Fruit fly (Drosophila melanogaster) whole organism, pupa: ENCODE results near the gene CG42269.

Experiments
- CG10348 ChIP-seq: fragments of 200-800 bp; sonication (Bioruptor generic); IDR thresholded peaks from 2 replicates; pipeline ENCODE4 v1.3.6; 2022; ENCODE audit warnings: missing biosample characterization, missing genetic modification characterization
- CG12605 ChIP-seq: fragments of 200-800 bp; sonication (Bioruptor generic); IDR thresholded peaks from 2 replicates; pipeline ENCODE4 v1.3.6; 2022; ENCODE audit warnings: missing biosample characterization, missing genetic modification characterization
- CG13204 ChIP-seq: fragments of 200-800 bp; sonication (Bioruptor generic); optimal IDR thresholded peaks from 2 replicates; lab custom pipeline; 2018; ENCODE audit warnings: missing biosample characterization, mild to moderate bottlenecking, missing genetic modification characterization, moderate library complexity
- CG14655 ChIP-seq: fragments of 200-800 bp; sonication (Bioruptor generic); optimal IDR thresholded peaks from 3 replicates; lab custom pipeline; 2017; ENCODE audit warnings: mild to moderate bottlenecking, missing biosample characterization, missing genetic modification reagents, missing genetic modification characterization
- CG15710 ChIP-seq: fragments of 200-800 bp; sonication (Bioruptor generic); optimal IDR thresholded peaks from 2 replicates; lab custom pipeline; 2018; ENCODE audit warnings: missing biosample characterization, mild to moderate bottlenecking, missing genetic modification characterization, moderate library complexity
- CG17806 ChIP-seq: fragments of 200-800 bp; sonication (Bioruptor generic); optimal IDR thresholded peaks from 2 replicates; lab custom pipeline; 2018; ENCODE audit warnings: missing biosample characterization, mild to moderate bottlenecking, missing genetic modification characterization, moderate library complexity
- CG32121 ChIP-seq: fragments of 200-800 bp; sonication (Bioruptor generic); IDR thresholded peaks from 2 replicates; pipeline ENCODE4 v1.3.6; 2022; ENCODE audit warnings: missing biosample characterization, missing genetic modification characterization
- CG34367 ChIP-seq: fragments of 200-800 bp; sonication (Bioruptor generic); optimal IDR thresholded peaks from 2 replicates; lab custom pipeline; 2018; ENCODE audit warnings: missing biosample characterization, mild to moderate bottlenecking, missing genetic modification characterization
- CG4496 ChIP-seq: fragments of 200-800 bp; sonication (Bioruptor generic); IDR thresholded peaks from 3 replicates; pipeline ENCODE4 v1.3.6; 2022; ENCODE audit warnings: missing biosample characterization, missing genetic modification characterization
- CG8159 ChIP-seq: fragments of 200-800 bp; sonication (Bioruptor generic); optimal IDR thresholded peaks from 3 replicates; lab custom pipeline; 2018; ENCODE audit warnings: missing biosample characterization, mild to moderate bottlenecking, missing genetic modification characterization, moderate library complexity
- CG8301 ChIP-seq: fragments of 200-800 bp; sonication (Bioruptor generic); optimal IDR thresholded peaks from 2 replicates; lab custom pipeline; 2018; ENCODE audit warnings: missing biosample characterization, mild to moderate bottlenecking, missing genetic modification characterization
- CG9948 ChIP-seq: fragments of 200-800 bp; sonication (Bioruptor generic); optimal IDR thresholded peaks from 2 replicates; lab custom pipeline; 2018; ENCODE audit warnings: missing biosample characterization, mild to moderate bottlenecking, missing genetic modification characterization, moderate library complexity
- D1 ChIP-seq: fragments of 200-800 bp; sonication (Bioruptor generic); optimal IDR thresholded peaks from 2 replicates; lab custom pipeline; 2018; ENCODE audit warnings: missing biosample characterization, mild to moderate bottlenecking, missing genetic modification characterization, moderate library complexity
- EcR ChIP-seq: fragments of 200-800 bp; sonication (Bioruptor generic); optimal IDR thresholded peaks from 3 replicates; lab custom pipeline; 2019; ENCODE audit warnings: missing biosample characterization, missing genetic modification characterization, mild to moderate bottlenecking, moderate library complexity, missing genetic modification reagents
- Ets98B ChIP-seq: fragments of 200-800 bp; sonication (Bioruptor generic); IDR thresholded peaks from 2 replicates; pipeline ENCODE4 v1.3.6; 2022; ENCODE audit warnings: missing biosample characterization, missing genetic modification characterization
- Pif1A ChIP-seq: fragments of 200-800 bp; sonication (Bioruptor generic); optimal IDR thresholded peaks from 3 replicates; lab custom pipeline; 2016; ENCODE audit warnings: missing biosample characterization, missing genetic modification characterization
- Pif1B ChIP-seq: fragments of 200-800 bp; sonication (Bioruptor generic); optimal IDR thresholded peaks from 3 replicates; lab custom pipeline; 2016; ENCODE audit warnings: missing biosample characterization, missing genetic modification characterization
- Snoo ChIP-seq: fragments of 200-800 bp; sonication (Bioruptor generic); optimal IDR thresholded peaks from 3 replicates; lab custom pipeline; 2017; ENCODE audit warnings: missing biosample characterization, mild to moderate bottlenecking, missing genetic modification characterization, inconsistent platforms
- fd96Ca ChIP-seq: fragments of 200-800 bp; sonication (Bioruptor generic); IDR thresholded peaks from 3 replicates; pipeline ENCODE4 v1.3.6; 2022; ENCODE audit warnings: missing biosample characterization, missing genetic modification characterization
- gl ChIP-seq: fragments of 200-800 bp; sonication (Bioruptor generic); optimal IDR thresholded peaks from 2 replicates; lab custom pipeline; 2018; ENCODE audit warnings: missing biosample characterization, mild to moderate bottlenecking, missing genetic modification characterization
- rn ChIP-seq: fragments of 200-800 bp; sonication (Bioruptor generic); IDR thresholded peaks from 2 replicates; pipeline ENCODE4 v1.3.6; 2022; ENCODE audit warnings: missing biosample characterization, missing genetic modification characterization

Gene CG42269

dm6 chr3L:6076429-6076828 is 10.3 kb downstream of the CG42269 start, which contains the start of gene ssp6:
ssp6 (plus strand) TSS chr3L:6076722.
- TF ChIP-seq CG15710 (tag; lab: Kevin White, UChicago) (no peak), CG13204 (GFP tag; lab: Kevin White, UChicago) (peak; percentile 72)

dm6 chr3L:6082561-6082960 is 16.5 kb downstream of the CG42269 start, which contains the start of gene CG13293:
CG13293 (plus strand) TSS chr3L:6082883.
- no peak for TF ChIP-seq Pif1B (GFP tag; lab: Kevin White, UChicago)
- no peak for TF ChIP-seq D1
- no peak for TF ChIP-seq CG8301
- TF ChIP-seq fd96Ca (GFP tag; lab: Robert Waterston, UW), result no peak
- no peak for TF ChIP-seq Ets98B
- no peak for TF ChIP-seq gl (tag; lab: Kevin White, UChicago)
- no peak for TF ChIP-seq rn (GFP tag; lab: Robert Waterston, UW)
- no peak for TF ChIP-seq CG15710 (tag; lab: Kevin White, UChicago)
- TF ChIP-seq CG8159, result no peak
- TF ChIP-seq CG32121 (GFP tag; lab: Robert Waterston, UW), result no peak
- TF ChIP-seq CG17806 (tag; lab: Kevin White, UChicago), result no peak
- TF ChIP-seq Snoo (tag; lab: Kevin White, UChicago), result no peak
- TF ChIP-seq CG14655, result no peak
- no peak for TF ChIP-seq CG9948 (tag; lab: Kevin White, UChicago)
- TF ChIP-seq EcR, result no peak
- no peak for TF ChIP-seq CG13204 (GFP tag; lab: Kevin White, UChicago)
- TF ChIP-seq CG10348, result no peak
- TF ChIP-seq CG12605 (GFP tag; lab: Robert Waterston, UW), result no peak
- no peak for TF ChIP-seq CG34367 (tag; lab: Kevin White, UChicago)
- TF ChIP-seq Pif1A (GFP tag; lab: Kevin White, UChicago), result no peak

dm6 chr3L:6084446-6084845 is 18.4 kb downstream of the CG42269 start:
- no peak for TF ChIP-seq CG13204 (GFP tag; lab: Kevin White, UChicago)
- peak; percentile 28 for TF ChIP-seq CG17806 (tag; lab: Kevin White, UChicago)
- TF ChIP-seq Pif1B (GFP tag; lab: Kevin White, UChicago), result peak; percentile 10
- TF ChIP-seq CG32121 (GFP tag; lab: Robert Waterston, UW), result peak; percentile 48; the same call in 1 of the 2 replicates
- no peak for TF ChIP-seq CG10348
- no peak for TF ChIP-seq gl (tag; lab: Kevin White, UChicago)
- peak; percentile 64 for TF ChIP-seq CG8301
- TF ChIP-seq CG12605 (GFP tag; lab: Robert Waterston, UW), result peak; percentile 53
- peak; percentile 67 for TF ChIP-seq CG14655
- TF ChIP-seq D1, result no peak
- no peak; the same call in 2 of the 3 replicates for TF ChIP-seq CG4496 (GFP tag; lab: Robert Waterston, UW)
- peak; percentile 49 for TF ChIP-seq CG8159
- peak; percentile 39 for TF ChIP-seq CG15710 (tag; lab: Kevin White, UChicago)
- no peak for TF ChIP-seq rn (GFP tag; lab: Robert Waterston, UW)
- TF ChIP-seq Pif1A (GFP tag; lab: Kevin White, UChicago), result peak; percentile 6
- no peak for TF ChIP-seq fd96Ca (GFP tag; lab: Robert Waterston, UW)
- peak; percentile 62 for TF ChIP-seq CG9948 (tag; lab: Kevin White, UChicago)
- TF ChIP-seq EcR, result no peak
- TF ChIP-seq Snoo (tag; lab: Kevin White, UChicago), result no peak
- TF ChIP-seq CG34367 (tag; lab: Kevin White, UChicago), result peak; percentile 15
- TF ChIP-seq Ets98B, result no peak

- TF ChIP-seq CG12605 (GFP tag; lab: Robert Waterston, UW) (no peak), rn (GFP tag; lab: Robert Waterston, UW) (no peak), EcR (no peak), CG17806 (tag; lab: Kevin White, UChicago) (peak; percentile 31), D1 (peak; percentile 34), CG8301 (no peak), CG14655 (peak; percentile 40), fd96Ca (GFP tag; lab: Robert Waterston, UW) (no peak), CG34367 (tag; lab: Kevin White, UChicago) (peak; percentile 61), CG8159 (peak; percentile 67), CG10348 (no peak), CG15710 (tag; lab: Kevin White, UChicago) (peak; percentile 70), CG13204 (GFP tag; lab: Kevin White, UChicago) (peak; percentile 14), Ets98B (no peak), Pif1B (GFP tag; lab: Kevin White, UChicago) (peak; percentile 74), Snoo (tag; lab: Kevin White, UChicago) (no peak), gl (tag; lab: Kevin White, UChicago) (no peak), CG4496 (GFP tag; lab: Robert Waterston, UW) (no peak), Pif1A (GFP tag; lab: Kevin White, UChicago) (peak; percentile 57), CG32121 (GFP tag; lab: Robert Waterston, UW) (no peak), CG9948 (tag; lab: Kevin White, UChicago) (peak; percentile 55)
Measured at dm6 chr3L:6085157-6085556, 19.1 kb downstream of the CG42269 start.

- TF ChIP-seq CG10348 (0 out of 2 replicates have a peak, but pooled peaks have one; percentile 26), CG14655 (no peak), Ets98B (0 out of 2 replicates have a peak, but pooled peaks have one; percentile 8), CG8159 (no peak), CG12605 (GFP tag; lab: Robert Waterston, UW) (0 out of 2 replicates have a peak, but pooled peaks have one; percentile 24), fd96Ca (GFP tag; lab: Robert Waterston, UW) (no peak), CG4496 (GFP tag; lab: Robert Waterston, UW) (peak; percentile 44; the same call in 1 of the 3 replicates)
Measured at dm6 chr3L:6085988-6086387, 19.9 kb downstream of the CG42269 start.

dm6 chr3L:6093213-6093612 is 27.1 kb downstream of the CG42269 start, which contains the start of gene CG10469:
CG10469 (minus strand) TSS chr3L:6093313.
- TF ChIP-seq CG32121 (GFP tag; lab: Robert Waterston, UW), result no peak
- TF ChIP-seq fd96Ca (GFP tag; lab: Robert Waterston, UW), result no peak
- TF ChIP-seq Pif1A (GFP tag; lab: Kevin White, UChicago), result no peak
- no peak for TF ChIP-seq rn (GFP tag; lab: Robert Waterston, UW)
- no peak for TF ChIP-seq Ets98B
- TF ChIP-seq CG17806 (tag; lab: Kevin White, UChicago), result no peak
- no peak for TF ChIP-seq D1
- no peak for TF ChIP-seq Snoo (tag; lab: Kevin White, UChicago)
- no peak for TF ChIP-seq CG8301
- no peak for TF ChIP-seq CG34367 (tag; lab: Kevin White, UChicago)
- no peak for TF ChIP-seq CG10348
- no peak for TF ChIP-seq gl (tag; lab: Kevin White, UChicago)
- no peak for TF ChIP-seq CG12605 (GFP tag; lab: Robert Waterston, UW)
